Worm (Caenorhabditis elegans) whole organism, L1 larva: Measurements from ENCODE around the gene C43H6.12.

Experiments used
- ama-1 ChIP-seq: fragments of 150-350 bp; optimal IDR thresholded peaks from 2 replicates; lab custom pipeline; 2014
- lin-13 ChIP-seq: fragments of 150-350 bp; optimal IDR thresholded peaks from 2 replicates; lab custom pipeline; 2014; ENCODE audit warnings: missing biosample characterization, missing genetic modification reagents, missing genetic modification characterization
- lin-39 ChIP-seq: fragments of 150-350 bp; optimal IDR thresholded peaks from 2 replicates; lab custom pipeline; 2014; ENCODE audit warnings: missing biosample characterization, missing genetic modification reagents, missing genetic modification characterization
- mdl-1 ChIP-seq, 2 experiments: fragments of 150-350 bp; optimal IDR thresholded peaks; 2 replicates each; lab custom pipeline; 2014 to 2017; ENCODE audit warnings: missing biosample characterization in 2 of 2, missing genetic modification characterization in 2 of 2, inconsistent platforms in 1 of 2
- nhr-12 ChIP-seq: sonication (generic microtip); optimal IDR thresholded peaks from 2 replicates; lab custom pipeline; 2017; ENCODE audit warnings: missing biosample characterization, missing genetic modification characterization
- nhr-77 ChIP-seq: fragments of 150-350 bp; optimal IDR thresholded peaks from 2 replicates; lab custom pipeline; 2014; ENCODE audit warnings: missing biosample characterization, missing genetic modification characterization
- skn-1 ChIP-seq: fragments of 150-350 bp; optimal IDR thresholded peaks from 2 replicates; lab custom pipeline; 2014; ENCODE audit warnings: missing biosample characterization, missing genetic modification characterization
- unc-62 ChIP-seq: fragments of 150-350 bp; optimal IDR thresholded peaks from 2 replicates; lab custom pipeline; 2014; ENCODE audit warnings: missing biosample characterization, missing genetic modification reagents, missing genetic modification characterization
- zag-1 ChIP-seq: fragments of 150-350 bp; optimal IDR thresholded peaks from 2 replicates; lab custom pipeline; 2014; ENCODE audit warnings: missing biosample characterization, missing genetic modification characterization

- TF ChIP-seq lin-13 (GFP tag; lab: Kevin White, UChicago) (no peak), skn-1 (tag; lab: Kevin White, UChicago) (no peak), unc-62 (GFP tag; lab: Kevin White, UChicago) (no peak), zag-1 (tag; lab: Kevin White, UChicago) (no peak), nhr-77 (no peak), mdl-1 (tag; optimal IDR thresholded peaks at IDR 0.05; lab: Kevin White, UChicago) (no peak), lin-39 (tag; lab: Kevin White, UChicago) (no peak), nhr-12 (tag; lab: Kevin White, UChicago) (no peak), ama-1 (lab: Kevin White, UChicago) (no peak)
Measured at ce11 chrX:2403724-2404123, 5.7 kb upstream of the C43H6.12 start, which contains the start of gene C43H6.4.
